Fruit fly (Drosophila melanogaster) whole organism, embryonic: ENCODE results near the gene HipHop.

Source experiments
- Aef1 ChIP-seq: fragments of 200-800 bp; sonication (Bioruptor generic); IDR thresholded peaks from 3 replicates; pipeline ENCODE4 v1.3.6; 2022; ENCODE audit warnings: missing biosample characterization, missing genetic modification characterization
- Atf3 ChIP-seq: fragments of 200-800 bp; sonication (Bioruptor generic); optimal IDR thresholded peaks from 3 replicates; lab custom pipeline; 2016; ENCODE audit warnings: missing biosample characterization, missing genetic modification characterization
- CG1024 ChIP-seq: fragments of 200-800 bp; sonication (Bioruptor generic); IDR thresholded peaks from 2 replicates; pipeline ENCODE4 v1.3.6; 2022; ENCODE audit warnings: missing biosample characterization, missing genetic modification characterization
- CG10654 ChIP-seq: fragments of 200-800 bp; sonication (Bioruptor generic); optimal IDR thresholded peaks from 2 replicates; lab custom pipeline; 2016; ENCODE audit warnings: missing biosample characterization, missing genetic modification characterization
- CG12071 ChIP-seq: fragments of 200-800 bp; sonication (Bioruptor generic); optimal IDR thresholded peaks from 3 replicates; lab custom pipeline; 2018; ENCODE audit warnings: missing biosample characterization, mild to moderate bottlenecking, missing genetic modification characterization
- CG12236 ChIP-seq: fragments of 200-800 bp; sonication (Bioruptor generic); optimal IDR thresholded peaks from 2 replicates; lab custom pipeline; 2016; ENCODE audit warnings: missing biosample characterization, missing genetic modification characterization
- CG12391 ChIP-seq: fragments of 200-800 bp; sonication (Bioruptor generic); optimal IDR thresholded peaks from 3 replicates; lab custom pipeline; 2018; ENCODE audit warnings: missing biosample characterization, mild to moderate bottlenecking, missing genetic modification characterization, moderate library complexity
- CG12942 ChIP-seq: fragments of 200-800 bp; sonication (Bioruptor generic); optimal IDR thresholded peaks from 3 replicates; lab custom pipeline; 2016; ENCODE audit warnings: missing biosample characterization, missing genetic modification characterization
- CG1792 ChIP-seq: fragments of 200-800 bp; sonication (Bioruptor generic); optimal IDR thresholded peaks from 2 replicates; lab custom pipeline; 2016; ENCODE audit warnings: missing biosample characterization, missing genetic modification characterization
- CG18262 ChIP-seq: fragments of 200-800 bp; optimal IDR thresholded peaks from 3 replicates; lab custom pipeline; 2019; ENCODE audit warnings: missing biosample characterization, mild to moderate bottlenecking, missing genetic modification characterization, moderate library complexity
- CG1832 ChIP-seq: fragments of 200-800 bp; sonication (Bioruptor generic); optimal IDR thresholded peaks from 2 replicates; lab custom pipeline; 2017; ENCODE audit warnings: missing biosample characterization, mild to moderate bottlenecking, missing genetic modification characterization, inconsistent platforms
- CG18476 ChIP-seq: fragments of 200-800 bp; sonication (Bioruptor generic); optimal IDR thresholded peaks from 2 replicates; lab custom pipeline; 2016; ENCODE audit warnings: missing biosample characterization, mild to moderate bottlenecking, missing genetic modification characterization
- CG2129 ChIP-seq: fragments of 200-800 bp; sonication (Bioruptor generic); IDR thresholded peaks from 2 replicates; pipeline ENCODE4 v1.3.6; 2022; ENCODE audit warnings: missing biosample characterization, missing genetic modification characterization; ENCODE audit not compliant: partially characterized antibody
- CG3838 ChIP-seq: fragments of 200-800 bp; sonication (Bioruptor generic); optimal IDR thresholded peaks from 3 replicates; lab custom pipeline; 2016; ENCODE audit warnings: missing biosample characterization, missing genetic modification characterization
- CG4707 ChIP-seq: fragments of 200-800 bp; sonication (Bioruptor generic); optimal IDR thresholded peaks from 2 replicates; lab custom pipeline; 2018; ENCODE audit warnings: missing biosample characterization, mild to moderate bottlenecking, missing genetic modification characterization, moderate library complexity
- CG5953 ChIP-seq: fragments of 200-800 bp; sonication (Bioruptor generic); IDR thresholded peaks from 2 replicates; pipeline ENCODE4 v1.3.6; 2022; ENCODE audit warnings: missing biosample characterization, missing genetic modification characterization
- CG6175 ChIP-seq: fragments of 200-800 bp; sonication (Bioruptor generic); IDR thresholded peaks from 3 replicates; pipeline ENCODE4 v1.3.6; 2022; ENCODE audit warnings: missing biosample characterization, missing genetic modification characterization
- CG6765 ChIP-seq: fragments of 200-800 bp; sonication (Bioruptor generic); optimal IDR thresholded peaks from 3 replicates; lab custom pipeline; 2017; ENCODE audit warnings: missing biosample characterization, mild to moderate bottlenecking, missing genetic modification characterization
- Chrac-16 ChIP-seq: fragments of 200-800 bp; sonication (Bioruptor generic); optimal IDR thresholded peaks from 3 replicates; lab custom pipeline; 2016; ENCODE audit warnings: missing biosample characterization, missing genetic modification characterization
- Dfd ChIP-seq, 2 experiments: fragments of >200 bp; optimal IDR thresholded peaks; 2 replicates each; lab custom pipeline; 2017; ENCODE audit warnings: missing biosample characterization in 2 of 2, missing genetic modification characterization in 2 of 2
- Elba2 ChIP-seq: fragments of 200-800 bp; sonication (Bioruptor generic); optimal IDR thresholded peaks from 3 replicates; lab custom pipeline; 2016; ENCODE audit warnings: missing biosample characterization, missing genetic modification characterization
- Ets65A ChIP-seq: fragments of 200-800 bp; sonication (Bioruptor generic); peaks from one replicate; lab custom pipeline; 2016; ENCODE audit warnings: missing biosample characterization, missing genetic modification characterization
- HLH3B ChIP-seq: fragments of 200-800 bp; sonication (Bioruptor generic); IDR thresholded peaks from 2 replicates; pipeline ENCODE4 v1.3.6; 2022; ENCODE audit warnings: missing biosample characterization, missing genetic modification characterization
- Hmr ChIP-seq: fragments of 200-800 bp; sonication (Bioruptor generic); optimal IDR thresholded peaks from 3 replicates; lab custom pipeline; 2017; ENCODE audit warnings: mild to moderate bottlenecking, missing biosample characterization, missing genetic modification reagents, missing genetic modification characterization
- Max ChIP-seq: fragments of 200-800 bp; sonication (Bioruptor generic); optimal IDR thresholded peaks from 2 replicates; lab custom pipeline; 2016; ENCODE audit warnings: missing biosample characterization, mild to moderate bottlenecking, missing genetic modification characterization
- Nf-YC ChIP-seq: fragments of 200-800 bp; optimal IDR thresholded peaks from 3 replicates; lab custom pipeline; 2019; ENCODE audit warnings: missing biosample characterization, mild to moderate bottlenecking, missing genetic modification characterization, moderate library complexity
- Scr ChIP-seq: fragments of 200-800 bp; sonication (Bioruptor generic); IDR thresholded peaks from 2 replicates; pipeline ENCODE4 v1.3.6; 2022; ENCODE audit warnings: missing biosample characterization, missing genetic modification characterization; ENCODE audit not compliant: partially characterized antibody
- al ChIP-seq: fragments of 200-800 bp; sonication (Bioruptor generic); IDR thresholded peaks from 2 replicates; pipeline ENCODE4 v1.3.6; 2022; ENCODE audit warnings: missing biosample characterization, missing genetic modification characterization
- ap ChIP-seq: fragments of 200-800 bp; sonication (Bioruptor generic); IDR thresholded peaks from 2 replicates; pipeline ENCODE4 v1.3.6; 2022; ENCODE audit warnings: missing biosample characterization, missing genetic modification characterization
- ara ChIP-seq: fragments of 200-800 bp; sonication (Bioruptor generic); IDR thresholded peaks from 2 replicates; pipeline ENCODE4 v1.3.6; 2022; ENCODE audit warnings: missing biosample characterization, missing genetic modification characterization
- az2 ChIP-seq: fragments of 200-800 bp; sonication (Bioruptor generic); optimal IDR thresholded peaks from 3 replicates; lab custom pipeline; 2016; ENCODE audit warnings: missing biosample characterization, missing genetic modification characterization
- bigmax ChIP-seq: fragments of 200-800 bp; sonication (Bioruptor generic); optimal IDR thresholded peaks from 2 replicates; lab custom pipeline; 2018; ENCODE audit warnings: missing biosample characterization, mild to moderate bottlenecking, missing genetic modification characterization
- bowl ChIP-seq: fragments of 200-800 bp; sonication (Bioruptor generic); IDR thresholded peaks from 2 replicates; pipeline ENCODE4 v1.3.6; 2022; ENCODE audit warnings: missing biosample characterization, missing genetic modification characterization
- btn ChIP-seq: fragments of 200-800 bp; sonication (Bioruptor generic); optimal IDR thresholded peaks from 2 replicates; lab custom pipeline; 2016; ENCODE audit warnings: missing biosample characterization, missing genetic modification characterization
- cwo ChIP-seq: fragments of 200-800 bp; sonication (Bioruptor generic); optimal IDR thresholded peaks from 3 replicates; lab custom pipeline; 2017; ENCODE audit warnings: missing biosample characterization, missing genetic modification characterization, mild to moderate bottlenecking, moderate library complexity, missing genetic modification reagents
- eyg ChIP-seq: fragments of 200-800 bp; sonication (Bioruptor generic); optimal IDR thresholded peaks from 3 replicates; lab custom pipeline; 2016; ENCODE audit warnings: missing biosample characterization, missing genetic modification characterization
- hbn ChIP-seq: fragments of 200-800 bp; sonication (Bioruptor generic); IDR thresholded peaks from 2 replicates; pipeline ENCODE4 v1.3.6; 2022; ENCODE audit warnings: missing biosample characterization, missing genetic modification characterization; ENCODE audit not compliant: partially characterized antibody
- lov ChIP-seq, 2 experiments: fragments of 200-800 bp in 1 of 2; fragments of >200 bp in 1 of 2; sonication (Bioruptor generic) in 1 of 2; IDR thresholded peaks in 1 of 2; optimal IDR thresholded peaks in 1 of 2; 2 replicates in 1 of 2; 3 replicates in 1 of 2; pipeline versions ENCODE4 v1.3.6 to Lab custom; 2017 to 2022; ENCODE audit warnings: missing biosample characterization in 1 of 2, missing genetic modification characterization in 1 of 2
- nau ChIP-seq: fragments of 200-800 bp; sonication (Bioruptor generic); optimal IDR thresholded peaks from 3 replicates; lab custom pipeline; 2017; ENCODE audit warnings: missing biosample characterization, mild to moderate bottlenecking, missing genetic modification characterization, missing genetic modification reagents
- nom ChIP-seq: fragments of 200-800 bp; sonication (Bioruptor generic); optimal IDR thresholded peaks from 2 replicates; lab custom pipeline; 2017; ENCODE audit warnings: missing biosample characterization, missing genetic modification characterization, mild to moderate bottlenecking, moderate library complexity, missing genetic modification reagents
- onecut ChIP-seq: fragments of 200-800 bp; sonication (Bioruptor generic); IDR thresholded peaks from 2 replicates; pipeline ENCODE4 v1.3.6; 2022; ENCODE audit warnings: missing biosample characterization, missing genetic modification characterization
- pum ChIP-seq: fragments of 200-800 bp; sonication (Bioruptor generic); optimal IDR thresholded peaks from 2 replicates; lab custom pipeline; 2016; ENCODE audit warnings: missing biosample characterization, missing genetic modification characterization
- pzg ChIP-seq: fragments of 200-800 bp; sonication (Bioruptor generic); optimal IDR thresholded peaks from 3 replicates; lab custom pipeline; 2018; ENCODE audit warnings: missing biosample characterization, mild to moderate bottlenecking, missing genetic modification characterization, moderate library complexity
- sim ChIP-seq: fragments of 200-800 bp; sonication (Bioruptor generic); IDR thresholded peaks from 2 replicates; pipeline ENCODE4 v1.3.6; 2022; ENCODE audit warnings: missing biosample characterization, missing genetic modification characterization
- slp2 ChIP-seq: fragments of 200-800 bp; sonication (Bioruptor generic); optimal IDR thresholded peaks from 2 replicates; lab custom pipeline; 2016; ENCODE audit warnings: missing biosample characterization, missing genetic modification characterization
- sqz ChIP-seq: fragments of 200-800 bp; sonication (Bioruptor generic); optimal IDR thresholded peaks from 3 replicates; lab custom pipeline; 2018; ENCODE audit warnings: missing biosample characterization, mild to moderate bottlenecking, missing genetic modification characterization
- trh ChIP-seq: fragments of 200-800 bp; sonication (Bioruptor generic); optimal IDR thresholded peaks from 2 replicates; lab custom pipeline; 2016; ENCODE audit warnings: missing biosample characterization, missing genetic modification characterization
- ttk ChIP-seq: fragments of 200-800 bp; sonication (Bioruptor generic); IDR thresholded peaks from 2 replicates; pipeline ENCODE4 v2.1.2; 2022; ENCODE audit warnings: missing biosample characterization, missing genetic modification characterization
- z ChIP-seq: fragments of 200-800 bp; sonication (Bioruptor generic); IDR thresholded peaks from 3 replicates; pipeline ENCODE4 v1.3.6; 2022; ENCODE audit warnings: missing biosample characterization, missing genetic modification characterization

HipHop gene

dm6 chr3L:18869035-18869826 is 48.3 kb downstream of the HipHop start, which contains the start of gene Grx1 (continued):
- TF ChIP-seq CG6175 (GFP tag; lab: Robert Waterston, UW) (no peak), CG1024 (GFP tag; lab: Robert Waterston, UW) (no peak), Atf3 (GFP tag; lab: Kevin White, UChicago) (peak; percentile 8), Hmr (peak; percentile 59), z (no peak), CG12391 (tag; lab: Kevin White, UChicago) (peak; percentile 77), hbn (GFP tag; lab: Robert Waterston, UW) (0 out of 2 replicates have a peak, but pooled peaks have one; percentile 14), slp2 (GFP tag; lab: Kevin White, UChicago) (no peak), Scr (GFP tag; lab: Robert Waterston, UW) (no peak), Elba2 (GFP tag; lab: Kevin White, UChicago) (no peak), nom (peak; percentile 11), cwo (peak; percentile 14), Ets65A (peak; percentile 95), sqz (peak; percentile 29), Aef1 (GFP tag; lab: Robert Waterston, UW) (no peak), pzg (peak; percentile 42), Dfd (GFP tag; optimal IDR thresholded peaks at IDR 0.05; lab: Kevin White, UChicago) (no peak), lov (optimal IDR thresholded peaks at IDR 0.05; lab: Kevin White, UChicago) (no peak), lov (GFP tag; IDR thresholded peaks at IDR 0.05; lab: Robert Waterston, UW) (no peak), HLH3B (peak; percentile 19; the same call in 1 of the 2 replicates), CG3838 (GFP tag; lab: Kevin White, UChicago) (no peak), ttk (GFP tag; lab: Robert Waterston, UW) (no peak), bowl (GFP tag; lab: Robert Waterston, UW) (no peak), eyg (no peak), trh (GFP tag; lab: Kevin White, UChicago) (no peak), CG1792 (no peak), al (GFP tag; lab: Robert Waterston, UW) (0 out of 2 replicates have a peak, but pooled peaks have one; percentile 38), az2 (GFP tag; lab: Kevin White, UChicago) (peak; percentile 69), btn (no peak), onecut (no peak), CG18476 (peak; percentile 54), CG12942 (GFP tag; lab: Kevin White, UChicago) (no peak), Chrac-16 (peak; percentile 44), bigmax (GFP tag; lab: Kevin White, UChicago) (no peak), pum (GFP tag; lab: Kevin White, UChicago) (peak; percentile 7), ap (GFP tag; lab: Robert Waterston, UW) (no peak), CG6765 (GFP tag; lab: Kevin White, UChicago) (peak; percentile 61), Nf-YC (peak; percentile 66), sim (GFP tag; lab: Robert Waterston, UW) (no peak), nau (GFP tag; lab: Kevin White, UChicago) (no peak), CG5953 (GFP tag; lab: Robert Waterston, UW) (no peak), CG12071 (GFP tag; lab: Kevin White, UChicago) (no peak), Max (GFP tag; lab: Kevin White, UChicago) (peak; percentile 62), CG2129 (no peak), CG10654 (GFP tag; lab: Kevin White, UChicago) (no peak), CG4707 (GFP tag; lab: Kevin White, UChicago) (no peak), CG12236 (GFP tag; lab: Kevin White, UChicago) (no peak), CG1832 (GFP tag; lab: Kevin White, UChicago) (no peak), ara (GFP tag; lab: Robert Waterston, UW) (no peak), CG18262 (tag; lab: Kevin White, UChicago) (peak; percentile 61)
